Worm (Caenorhabditis elegans) whole organism, L3 larva: ENCODE data around the gene sri-69.

Experiments
- ceh-16 ChIP-seq: sonication (generic microtip); optimal IDR thresholded peaks from 2 replicates; lab custom pipeline; 2017; ENCODE audit warnings: missing biosample characterization, missing genetic modification characterization
- daf-12 ChIP-seq: fragments of 150-350 bp; optimal IDR thresholded peaks from 2 replicates; lab custom pipeline; 2014; ENCODE audit warnings: missing biosample characterization, missing genetic modification reagents, missing genetic modification characterization
- egl-27 ChIP-seq: sonication (generic microtip); optimal IDR thresholded peaks from 4 replicates; lab custom pipeline; 2017; ENCODE audit warnings: missing biosample characterization, missing genetic modification reagents, missing genetic modification characterization
- egl-5 ChIP-seq: fragments of 150-350 bp; optimal IDR thresholded peaks from 2 replicates; lab custom pipeline; 2017; ENCODE audit warnings: missing biosample characterization, missing genetic modification reagents, missing genetic modification characterization, inconsistent platforms
- eor-1 ChIP-seq, 2 experiments: fragments of 150-350 bp; optimal IDR thresholded peaks; 2 replicates each; lab custom pipeline; 2014 to 2018; ENCODE audit warnings: missing biosample characterization in 2 of 2, missing genetic modification characterization in 2 of 2
- fos-1 ChIP-seq: fragments of 150-350 bp; optimal IDR thresholded peaks from 2 replicates; lab custom pipeline; 2014; ENCODE audit warnings: missing biosample characterization, missing genetic modification characterization
- jun-1 ChIP-seq: fragments of 150-350 bp; optimal IDR thresholded peaks from 2 replicates; lab custom pipeline; 2014; ENCODE audit warnings: missing biosample characterization, missing genetic modification reagents, missing genetic modification characterization
- lsy-12 ChIP-seq: sonication (generic microtip); optimal IDR thresholded peaks from 2 replicates; lab custom pipeline; 2016; ENCODE audit warnings: mild to moderate bottlenecking, missing genetic modification characterization, missing compliant biosample characterization
- mml-1 ChIP-seq: fragments of 150-350 bp; sonication (generic microtip); optimal IDR thresholded peaks from 3 replicates; lab custom pipeline; 2014; ENCODE audit warnings: missing biosample characterization, missing genetic modification characterization
- nfya-1 ChIP-seq: sonication (generic microtip); optimal IDR thresholded peaks from 2 replicates; lab custom pipeline; 2017; ENCODE audit warnings: missing genetic modification characterization, mild to moderate bottlenecking, missing compliant biosample characterization, antibody characterized with exemption, moderate library complexity; ENCODE audit not compliant: insufficient read depth
- nhr-11 ChIP-seq: fragments of 150-350 bp; optimal IDR thresholded peaks from 2 replicates; lab custom pipeline; 2014; ENCODE audit warnings: missing biosample characterization, missing genetic modification characterization
- nhr-23 ChIP-seq: fragments of 150-350 bp; optimal IDR thresholded peaks from 2 replicates; lab custom pipeline; 2014; ENCODE audit warnings: missing biosample characterization, missing genetic modification reagents, missing genetic modification characterization
- nhr-77 ChIP-seq: fragments of 150-350 bp; optimal IDR thresholded peaks from 2 replicates; lab custom pipeline; 2014; ENCODE audit warnings: missing biosample characterization, missing genetic modification characterization
- skn-1 ChIP-seq: fragments of 150-350 bp; optimal IDR thresholded peaks from 2 replicates; lab custom pipeline; 2014; ENCODE audit warnings: missing biosample characterization, missing genetic modification characterization
- unc-39 ChIP-seq: sonication (generic microtip); optimal IDR thresholded peaks from 4 replicates; lab custom pipeline; 2017; ENCODE audit warnings: missing biosample characterization, missing genetic modification characterization
- unc-62 ChIP-seq: fragments of 150-350 bp; sonication (generic microtip); optimal IDR thresholded peaks from 4 replicates; lab custom pipeline; 2014; ENCODE audit warnings: missing biosample characterization, missing genetic modification reagents, missing genetic modification characterization

The sri-69 gene

DNA sequence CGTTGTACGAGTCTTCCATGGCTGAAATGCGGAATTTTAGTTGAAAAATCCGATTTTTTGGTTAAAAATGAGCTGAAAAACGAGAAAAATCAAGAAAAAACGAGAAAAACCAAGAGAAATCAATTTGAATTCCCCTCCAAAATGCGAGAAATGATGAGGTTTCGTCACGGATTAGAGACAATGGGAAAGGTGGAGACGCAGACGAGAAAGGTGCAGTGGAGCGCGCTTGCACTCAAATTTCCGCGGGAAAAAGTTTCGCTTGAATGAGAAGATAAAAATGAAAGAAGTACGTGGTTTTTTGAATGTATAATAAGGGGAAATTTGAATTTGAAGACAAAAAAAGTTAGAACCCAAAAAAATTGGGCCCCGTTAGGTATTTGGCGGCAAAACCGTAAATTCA is 42.5 kb downstream of the sri-69 start, which contains the start of gene efl-1 (continued):
- TF ChIP-seq fos-1 (tag; lab: Kevin White, UChicago) (peak; percentile 7), eor-1 (tag; optimal IDR thresholded peaks at IDR 0.05; lab: Kevin White, UChicago) (no peak), nhr-23 (peak; percentile 94), unc-62 (GFP tag; lab: Kevin White, UChicago) (peak; percentile 35), ceh-16 (tag; lab: Kevin White, UChicago) (no peak), egl-5 (tag; lab: Kevin White, UChicago) (peak; percentile 97), unc-39 (tag; lab: Kevin White, UChicago) (no peak), nhr-11 (no peak), egl-27 (tag; lab: Kevin White, UChicago) (no peak), jun-1 (tag; lab: Kevin White, UChicago) (peak; percentile 67), lsy-12 (tag; lab: Kevin White, UChicago) (peak; percentile 47), nhr-77 (tag; lab: Kevin White, UChicago) (peak; percentile 36), mml-1 (tag; lab: Kevin White, UChicago) (no peak)

DNA sequence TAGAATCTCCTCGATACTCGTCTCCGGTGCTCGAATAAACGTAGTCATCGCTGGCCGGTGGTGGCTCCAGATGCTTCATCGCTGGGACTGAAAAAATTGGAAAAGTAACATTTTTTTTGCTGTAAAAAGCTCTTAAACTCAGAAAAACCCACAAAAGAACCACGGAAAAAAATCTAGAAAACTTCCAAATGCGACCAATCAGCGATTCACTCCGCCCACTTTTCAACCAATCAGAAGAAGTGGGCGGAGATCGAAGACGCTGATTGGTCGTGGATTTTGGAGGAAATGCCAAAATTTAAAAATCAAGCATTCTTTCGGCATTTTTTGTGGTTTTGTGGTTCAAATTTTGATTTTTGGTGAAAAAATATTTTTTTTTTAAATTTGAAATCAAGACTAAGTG is 49.2 kb downstream of the sri-69 start:
- TF ChIP-seq daf-12 (tag; lab: Kevin White, UChicago), result no peak
- peak; percentile 93 for TF ChIP-seq nfya-1 (tag; lab: Kevin White, UChicago)
- peak; percentile 15 for TF ChIP-seq skn-1 (tag; lab: Kevin White, UChicago)
